Fruit fly (Drosophila melanogaster) Kc167 (cell line): ENCODE measurements around the gene olf413.

Experiments used
- Myc ChIP-seq: fragments of >200 bp; optimal IDR thresholded peaks from 2 replicates; lab custom pipeline; 2017; ENCODE audit warnings: missing external identifiers
- h ChIP-seq: fragments of >200 bp; optimal IDR thresholded peaks from 3 replicates; lab custom pipeline; 2018; ENCODE audit warnings: missing external identifiers
- psq ChIP-seq: fragments of >200 bp; optimal IDR thresholded peaks from 2 replicates; lab custom pipeline; 2017; ENCODE audit warnings: missing external identifiers

DNA sequence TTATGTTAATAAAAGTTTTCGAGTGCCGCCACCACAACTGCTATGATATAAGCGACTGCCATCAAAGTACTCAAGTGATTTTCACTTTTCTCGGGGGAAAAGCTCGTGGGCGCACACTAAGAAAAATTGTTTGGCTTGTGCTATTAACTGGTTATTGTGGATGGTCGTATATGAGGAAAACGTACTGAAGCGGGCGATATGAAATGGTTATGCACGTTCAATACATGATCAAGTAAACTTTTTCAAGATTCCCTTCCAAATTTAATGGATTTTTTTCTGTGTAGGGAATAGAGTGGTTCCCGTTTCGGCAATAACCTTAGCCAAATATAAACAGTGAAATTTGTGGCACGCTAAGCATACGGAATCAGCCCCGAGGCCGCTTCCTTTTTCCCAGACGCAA, 71.2 kb downstream of the olf413 start:
- TF ChIP-seq Myc (lab: Kevin White, UChicago) (no peak), h (lab: Kevin White, UChicago) (no peak), psq (lab: Kevin White, UChicago) (no peak)
